Fruit fly (Drosophila melanogaster): ENCODE measurements around the gene RnpS1.

The RnpS1 gene

DNA sequence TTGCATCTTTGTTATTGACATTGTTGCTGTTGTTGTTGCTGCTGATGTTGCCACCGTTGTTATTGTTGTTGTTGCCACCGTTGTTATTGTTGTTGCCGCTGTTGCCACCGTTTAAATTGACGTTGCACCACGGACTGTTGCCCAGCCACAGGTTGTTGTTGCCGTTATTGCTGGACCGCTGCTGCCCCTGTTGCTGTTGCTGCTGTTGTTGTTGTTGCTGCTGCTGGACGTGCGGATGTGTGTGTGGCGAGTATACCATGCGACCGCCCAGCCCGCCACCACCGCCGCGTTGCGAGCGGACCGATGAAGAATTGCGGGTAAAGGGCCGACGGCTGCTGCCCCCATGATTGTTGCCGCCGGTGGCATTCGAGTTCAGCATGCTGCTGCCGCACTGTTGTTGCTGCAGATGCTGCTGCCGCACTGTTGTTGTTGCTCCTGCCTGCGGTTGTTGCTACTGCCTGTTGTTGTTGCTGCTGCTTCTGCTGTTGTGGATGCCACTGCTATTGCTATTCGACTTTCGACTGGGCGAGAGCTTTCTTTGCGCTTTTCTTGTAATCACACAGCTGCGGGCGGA is 4.9 kb upstream of the RnpS1 start (continued):
- TF ChIP-seq CG10565 (GFP tag; optimal IDR thresholded peaks at IDR 0.05) (no peak), rib (GFP tag; IDR thresholded peaks at IDR 0.05) (no peak; the same call in 1 of the 2 replicates), mirr (GFP tag; optimal IDR thresholded peaks at IDR 0.05) (no peak), CG12071 (GFP tag; optimal IDR thresholded peaks at IDR 0.05) (no peak), zfh1 (GFP tag; IDR thresholded peaks at IDR 0.05) (0 out of 3 replicates have a peak, but pooled peaks have one; percentile 13), Lhr (GFP tag; optimal IDR thresholded peaks at IDR 0.05) (no peak), H2.0 (GFP tag; IDR thresholded peaks at IDR 0.05) (no peak), Aef1 (GFP tag; IDR thresholded peaks at IDR 0.05) (no peak), amos (GFP tag; IDR thresholded peaks at IDR 0.05; ENCODE audit: partially characterized antibody) (no peak), CG10543 (GFP tag; optimal IDR thresholded peaks at IDR 0.05) (no peak), CG10267 (tag; optimal IDR thresholded peaks at IDR 0.05) (no peak), Chrac-16 (GFP tag; optimal IDR thresholded peaks at IDR 0.05) (no peak), CG7372 (GFP tag; IDR thresholded peaks at IDR 0.05) (0 out of 2 replicates have a peak, but pooled peaks have one; percentile 17), CG15696 (tag; optimal IDR thresholded peaks at IDR 0.05) (no peak), Atf6 (GFP tag; IDR thresholded peaks at IDR 0.05) (no peak), CG8478 (optimal IDR thresholded peaks at IDR 0.05) (peak; percentile 55)

DNA sequence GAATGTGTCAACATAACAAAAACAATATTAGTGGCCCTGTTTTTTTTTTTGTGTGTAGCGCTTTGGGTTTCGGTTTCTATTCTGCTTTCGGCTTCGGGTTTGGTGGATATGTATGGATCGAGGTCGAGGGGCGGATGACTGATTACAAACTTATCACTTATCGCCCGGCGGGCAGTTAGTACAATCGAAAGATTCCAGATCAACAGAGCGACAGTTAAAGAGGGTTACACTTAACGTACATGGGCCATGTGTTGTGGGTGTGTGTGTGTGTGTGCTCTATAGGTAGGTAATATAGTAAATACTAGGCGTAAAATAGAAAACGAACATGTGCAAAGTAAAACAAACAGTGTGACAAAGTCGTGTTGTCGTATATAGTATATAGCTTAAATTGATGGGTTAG is 3.1 kb upstream of the RnpS1 start:
- TF ChIP-seq ranshi (GFP tag; IDR thresholded peaks at IDR 0.05): no peak
- no peak for TF ChIP-seq CG34376 (GFP tag; optimal IDR thresholded peaks at IDR 0.05)
- peak; percentile 15 for TF ChIP-seq wek (GFP tag; optimal IDR thresholded peaks at IDR 0.05)
- peak; percentile 93 for TF ChIP-seq grn (GFP tag; optimal IDR thresholded peaks at IDR 0.05)
- TF ChIP-seq vvl (GFP tag; IDR thresholded peaks at IDR 0.05): 0 out of 2 replicates have a peak, but pooled peaks have one; percentile 14
- TF ChIP-seq CG15269 (tag; optimal IDR thresholded peaks at IDR 0.05): no peak
- no peak for TF ChIP-seq CrebB (tag; optimal IDR thresholded peaks at IDR 0.05)
- TF ChIP-seq HmgZ (tag; optimal IDR thresholded peaks at IDR 0.05): peak; percentile 32
- peak; percentile 12 for TF ChIP-seq mirr (GFP tag; optimal IDR thresholded peaks at IDR 0.05)
- no peak for TF ChIP-seq NfI (GFP tag; optimal IDR thresholded peaks at IDR 0.05)
- no peak for TF ChIP-seq Hr78 (GFP tag; optimal IDR thresholded peaks at IDR 0.05)
- no peak for TF ChIP-seq CkIIα-i1 (GFP tag; IDR thresholded peaks at IDR 0.05)
- TF ChIP-seq CG15479 (GFP tag; optimal IDR thresholded peaks at IDR 0.05): peak; percentile 18
- TF ChIP-seq Hey (tag; optimal IDR thresholded peaks at IDR 0.05): peak; percentile 81
- TF ChIP-seq GATAe (GFP tag; conservative IDR thresholded peaks at IDR 0.05): peak; percentile 80
- peak; percentile 40 for TF ChIP-seq cg (GFP tag; optimal IDR thresholded peaks at IDR 0.05)
- peak; percentile 10 for TF ChIP-seq CG6813 (GFP tag; optimal IDR thresholded peaks at IDR 0.05)
- no peak for TF ChIP-seq da (GFP tag; optimal IDR thresholded peaks at IDR 0.05)
- TF ChIP-seq zf30C (GFP tag; optimal IDR thresholded peaks at IDR 0.05): peak; percentile 32
- TF ChIP-seq twi (tag; optimal IDR thresholded peaks at IDR 0.05): peak; percentile 70
- no peak for TF ChIP-seq nau (GFP tag; optimal IDR thresholded peaks at IDR 0.05)
- TF ChIP-seq sug (tag; optimal IDR thresholded peaks at IDR 0.05): peak; percentile 41
- TF ChIP-seq CG11723 (GFP tag; optimal IDR thresholded peaks at IDR 0.05): no peak
- no peak for TF ChIP-seq CG8290 (GFP tag; optimal IDR thresholded peaks at IDR 0.05)
- TF ChIP-seq CG8290 (tag; optimal IDR thresholded peaks at IDR 0.05): peak in 1 of 2 experiments; percentile 10
- TF ChIP-seq sens-2 (GFP tag; IDR thresholded peaks at IDR 0.05): no peak
- peak; percentile 58 for TF ChIP-seq ftz-f1 (GFP tag; optimal IDR thresholded peaks at IDR 0.05)
- TF ChIP-seq crol (GFP tag; IDR thresholded peaks at IDR 0.05): no peak
- no peak for TF ChIP-seq fu2 (GFP tag; optimal IDR thresholded peaks at IDR 0.05)
- no peak for TF ChIP-seq scrt (GFP tag; optimal IDR thresholded peaks at IDR 0.05)
- TF ChIP-seq Sox100B (GFP tag; optimal IDR thresholded peaks at IDR 0.05): no peak
- no peak for TF ChIP-seq jumu (GFP tag; optimal IDR thresholded peaks at IDR 0.05)
- TF ChIP-seq Med (GFP tag): peak; percentile 26
